Worm (Caenorhabditis elegans) whole organism, L1 larva: ENCODE data around the gene F34H10.4.

Source experiments
- C16A3.4 ChIP-seq: fragments of 150-350 bp; optimal IDR thresholded peaks from 2 replicates; lab custom pipeline; 2014; ENCODE audit warnings: missing biosample characterization, missing genetic modification characterization
- C34B4.2 ChIP-seq: sonication (generic microtip); optimal IDR thresholded peaks from 2 replicates; lab custom pipeline; 2017; ENCODE audit warnings: mild to moderate bottlenecking, missing genetic modification characterization, missing compliant biosample characterization
- alr-1 ChIP-seq: fragments of 200-800 bp; sonication (Bioruptor generic); optimal IDR thresholded peaks from 2 replicates; lab custom pipeline; 2018; ENCODE audit warnings: borderline replicate concordance, mild to moderate bottlenecking, missing genetic modification characterization, missing compliant biosample characterization
- blmp-1 ChIP-seq: fragments of 150-350 bp; optimal IDR thresholded peaks from 2 replicates; lab custom pipeline; 2014; ENCODE audit warnings: missing biosample characterization, missing genetic modification characterization
- ceh-82 ChIP-seq, 3 experiments: fragments of 150-350 bp in 1 of 3; sonication (generic microtip) in 2 of 3; optimal IDR thresholded peaks; 2 replicates each; lab custom pipeline; 2014 to 2017; ENCODE audit warnings: missing biosample characterization in 3 of 3, missing genetic modification characterization in 3 of 3
- ceh-88 ChIP-seq: fragments of 200-800 bp; sonication (Bioruptor generic); IDR thresholded peaks from 2 replicates; pipeline ENCODE4 v1.3.6; 2022; ENCODE audit warnings: missing genetic modification characterization, missing compliant biosample characterization
- efl-1 ChIP-seq, 4 experiments: fragments of 150-350 bp; optimal IDR thresholded peaks in 3 of 4; peaks in 1 of 4; 1 replicate in 1 of 4; 2 replicates in 3 of 4; lab custom pipeline; 2014; ENCODE audit warnings: missing biosample characterization in 2 of 4, missing genetic modification characterization in 2 of 4, missing genetic modification reagents in 2 of 4
- elt-2 ChIP-seq: sonication (generic microtip); optimal IDR thresholded peaks from 2 replicates; lab custom pipeline; 2016; ENCODE audit warnings: missing genetic modification characterization, mild to moderate bottlenecking, inconsistent platforms, missing compliant biosample characterization, missing genetic modification reagents
- ets-5 ChIP-seq: fragments of 200-800 bp; sonication (Bioruptor generic); IDR thresholded peaks from 2 replicates; pipeline ENCODE4 v1.3.6; 2022; ENCODE audit warnings: missing genetic modification characterization, missing compliant biosample characterization
- fkh-10 ChIP-seq: sonication (generic microtip); optimal IDR thresholded peaks from 2 replicates; lab custom pipeline; 2017; ENCODE audit warnings: missing biosample characterization, missing genetic modification reagents, missing genetic modification characterization
- fkh-4 ChIP-seq: sonication (generic microtip); optimal IDR thresholded peaks from 2 replicates; lab custom pipeline; 2016; ENCODE audit warnings: missing compliant biosample characterization, missing genetic modification characterization, borderline replicate concordance
- fos-1 ChIP-seq: fragments of 150-350 bp; optimal IDR thresholded peaks from 2 replicates; lab custom pipeline; 2014; ENCODE audit warnings: missing biosample characterization, missing genetic modification characterization
- hlh-17 ChIP-seq: fragments of 200-800 bp; sonication (Bioruptor generic); optimal IDR thresholded peaks from 2 replicates; lab custom pipeline; 2018; ENCODE audit warnings: missing genetic modification characterization, mild to moderate bottlenecking, missing compliant biosample characterization, moderate library complexity, borderline replicate concordance
- hlh-4 ChIP-seq: sonication (generic microtip); optimal IDR thresholded peaks from 2 replicates; lab custom pipeline; 2016; ENCODE audit warnings: mild to moderate bottlenecking, missing genetic modification characterization, missing compliant biosample characterization
- irx-1 ChIP-seq: sonication (generic microtip); optimal IDR thresholded peaks from 2 replicates; lab custom pipeline; 2016; ENCODE audit warnings: missing genetic modification characterization, missing compliant biosample characterization
- isw-1 ChIP-seq: fragments of 200-800 bp; sonication (Bioruptor generic); IDR thresholded peaks from 2 replicates; pipeline ENCODE4 v1.3.6; 2022; ENCODE audit warnings: missing genetic modification characterization, missing compliant biosample characterization
- lin-13 ChIP-seq: fragments of 150-350 bp; optimal IDR thresholded peaks from 2 replicates; lab custom pipeline; 2014; ENCODE audit warnings: missing biosample characterization, missing genetic modification reagents, missing genetic modification characterization
- lin-14 ChIP-seq: fragments of 200-800 bp; sonication (Bioruptor generic); optimal IDR thresholded peaks from 2 replicates; lab custom pipeline; 2018; ENCODE audit warnings: mild to moderate bottlenecking, missing genetic modification characterization, moderate library complexity, missing compliant biosample characterization
- lin-39 ChIP-seq: fragments of 150-350 bp; optimal IDR thresholded peaks from 2 replicates; lab custom pipeline; 2014; ENCODE audit warnings: missing biosample characterization, missing genetic modification reagents, missing genetic modification characterization
- lsy-2 ChIP-seq, 2 experiments: fragments of 150-350 bp; optimal IDR thresholded peaks; 2 replicates each; lab custom pipeline; 2014; ENCODE audit warnings: missing biosample characterization in 2 of 2, missing genetic modification characterization in 2 of 2
- mdl-1 ChIP-seq, 2 experiments: fragments of 150-350 bp; optimal IDR thresholded peaks; 2 replicates each; lab custom pipeline; 2014 to 2017; ENCODE audit warnings: missing biosample characterization in 2 of 2, missing genetic modification characterization in 2 of 2, inconsistent platforms in 1 of 2
- mef-2 ChIP-seq: fragments of 150-350 bp; optimal IDR thresholded peaks from 2 replicates; lab custom pipeline; 2014; ENCODE audit warnings: missing biosample characterization, missing genetic modification characterization
- mep-1 ChIP-seq: fragments of 150-350 bp; optimal IDR thresholded peaks from 2 replicates; lab custom pipeline; 2014; ENCODE audit warnings: missing biosample characterization, missing genetic modification characterization
- nhr-11 ChIP-seq: fragments of 150-350 bp; optimal IDR thresholded peaks from 2 replicates; lab custom pipeline; 2014; ENCODE audit warnings: missing biosample characterization, missing genetic modification characterization
- nhr-12 ChIP-seq: sonication (generic microtip); optimal IDR thresholded peaks from 2 replicates; lab custom pipeline; 2017; ENCODE audit warnings: missing biosample characterization, missing genetic modification characterization
- nhr-19 ChIP-seq: fragments of 200-800 bp; sonication (Bioruptor generic); conservative IDR thresholded peaks from 2 replicates; pipeline ENCODE4 v1.3.6; 2022; ENCODE audit warnings: missing genetic modification characterization, missing compliant biosample characterization
- nhr-20 ChIP-seq: sonication (generic microtip); optimal IDR thresholded peaks from 2 replicates; lab custom pipeline; 2016; ENCODE audit warnings: mild to moderate bottlenecking, missing genetic modification characterization, missing compliant biosample characterization
- nhr-47 ChIP-seq: sonication (generic microtip); optimal IDR thresholded peaks from 2 replicates; lab custom pipeline; 2016; ENCODE audit warnings: mild to moderate bottlenecking, missing genetic modification characterization, moderate library complexity, missing compliant biosample characterization
- nhr-71 ChIP-seq: sonication (generic microtip); optimal IDR thresholded peaks from 2 replicates; lab custom pipeline; 2016; ENCODE audit warnings: mild to moderate bottlenecking, missing genetic modification characterization, moderate library complexity, missing compliant biosample characterization
- nhr-76 ChIP-seq: sonication (generic microtip); optimal IDR thresholded peaks from 2 replicates; lab custom pipeline; 2017; ENCODE audit warnings: missing biosample characterization, missing genetic modification characterization
- nhr-90 ChIP-seq: sonication (generic microtip); optimal IDR thresholded peaks from 2 replicates; lab custom pipeline; 2016; ENCODE audit warnings: mild to moderate bottlenecking, missing genetic modification characterization, missing compliant biosample characterization; ENCODE audit not compliant: poor library complexity
- pag-3 ChIP-seq: sonication (generic microtip); optimal IDR thresholded peaks from 2 replicates; lab custom pipeline; 2017; ENCODE audit warnings: missing genetic modification characterization, mild to moderate bottlenecking, missing compliant biosample characterization, antibody characterized with exemption, borderline replicate concordance; ENCODE audit not compliant: insufficient read depth
- pax-3 ChIP-seq: fragments of 200-800 bp; sonication (Bioruptor generic); optimal IDR thresholded peaks from 2 replicates; lab custom pipeline; 2018; ENCODE audit warnings: mild to moderate bottlenecking, missing genetic modification characterization, moderate library complexity, missing compliant biosample characterization
- rnt-1 ChIP-seq: sonication (generic microtip); optimal IDR thresholded peaks from 2 replicates; lab custom pipeline; 2016; ENCODE audit warnings: mild to moderate bottlenecking, missing genetic modification characterization, moderate library complexity, missing compliant biosample characterization
- skn-1 ChIP-seq: fragments of 150-350 bp; optimal IDR thresholded peaks from 2 replicates; lab custom pipeline; 2014; ENCODE audit warnings: missing biosample characterization, missing genetic modification characterization
- snpc-4 ChIP-seq: fragments of 150-350 bp; optimal IDR thresholded peaks from 2 replicates; lab custom pipeline; 2014; ENCODE audit warnings: missing biosample characterization, missing genetic modification characterization
- snu-23 ChIP-seq: sonication (generic microtip); optimal IDR thresholded peaks from 2 replicates; lab custom pipeline; 2016; ENCODE audit warnings: missing genetic modification characterization, missing compliant biosample characterization
- unc-130 ChIP-seq: fragments of 150-350 bp; optimal IDR thresholded peaks from 2 replicates; lab custom pipeline; 2017; ENCODE audit warnings: missing biosample characterization, missing genetic modification characterization, inconsistent platforms
- unc-62 ChIP-seq: fragments of 150-350 bp; optimal IDR thresholded peaks from 2 replicates; lab custom pipeline; 2014; ENCODE audit warnings: missing biosample characterization, missing genetic modification reagents, missing genetic modification characterization
- unc-86 ChIP-seq: sonication (generic microtip); optimal IDR thresholded peaks from 2 replicates; lab custom pipeline; 2016; ENCODE audit warnings: missing genetic modification characterization, missing compliant biosample characterization
- vab-15 ChIP-seq: sonication (generic microtip); optimal IDR thresholded peaks from 2 replicates; lab custom pipeline; 2017; ENCODE audit warnings: missing genotype, mild to moderate bottlenecking, missing genetic modification characterization, missing compliant biosample characterization
- xbp-1 ChIP-seq: sonication (generic microtip); optimal IDR thresholded peaks from 2 replicates; lab custom pipeline; 2016; ENCODE audit warnings: missing genetic modification characterization, missing compliant biosample characterization
- zag-1 ChIP-seq: fragments of 150-350 bp; optimal IDR thresholded peaks from 2 replicates; lab custom pipeline; 2014; ENCODE audit warnings: missing biosample characterization, missing genetic modification characterization
- zip-4 ChIP-seq: fragments of 200-800 bp; sonication (Bioruptor generic); optimal IDR thresholded peaks from 2 replicates; lab custom pipeline; 2018; ENCODE audit warnings: mild to moderate bottlenecking, missing genetic modification characterization, moderate library complexity, missing compliant biosample characterization

Gene F34H10.4

ce11 chrX:9638825-9639474 lies 9.4 kb upstream of the F34H10.4 start (continued):
- TF ChIP-seq mep-1 (tag; lab: Kevin White, UChicago) (peak; percentile 79), C16A3.4 (tag; lab: Kevin White, UChicago) (peak; percentile 51), elt-2 (tag; lab: Kevin White, UChicago) (peak; percentile 71), rnt-1 (tag; lab: Kevin White, UChicago) (no peak), blmp-1 (tag; lab: Kevin White, UChicago) (peak; percentile 75), lin-14 (GFP tag; lab: Kevin White, UChicago) (peak; percentile 80), efl-1 (optimal IDR thresholded peaks at IDR 0.05; lab: Kevin White, UChicago) (peak in 1 of 2 experiments; percentile 4), efl-1 (GFP tag; optimal IDR thresholded peaks at IDR 0.05 in 1 of 2; lab: Kevin White, UChicago) (no peak), mdl-1 (tag; optimal IDR thresholded peaks at IDR 0.05; lab: Kevin White, UChicago) (peak in 1 of 2 experiments; percentile 33)

DNA sequence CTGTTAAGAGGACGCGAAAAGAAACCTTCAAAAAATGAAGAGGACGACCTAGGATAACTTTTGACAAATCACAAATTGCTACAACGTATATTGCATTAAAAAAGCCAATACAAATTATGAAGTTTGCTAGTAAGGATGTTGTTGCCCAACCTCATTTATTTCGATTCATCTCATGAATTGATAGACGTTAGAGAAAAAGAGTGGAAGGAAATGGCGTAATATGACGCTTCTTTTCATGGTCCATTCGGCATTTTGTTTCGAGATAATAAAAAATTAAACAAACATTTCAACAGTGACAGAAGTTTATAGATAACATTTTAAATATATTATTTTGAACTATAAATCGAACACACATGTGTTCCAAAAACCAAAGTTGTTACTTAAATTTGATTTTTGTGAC lies 7.4 kb upstream of the F34H10.4 start:
- no peak for TF ChIP-seq C34B4.2 (tag; lab: Kevin White, UChicago)
- peak in 1 of 2 experiments; percentile 20 for TF ChIP-seq lsy-2 (tag; optimal IDR thresholded peaks at IDR 0.05; lab: Kevin White, UChicago)
- peak; percentile 18 for TF ChIP-seq nhr-71 (tag; lab: Kevin White, UChicago)
- peak; percentile 51 for TF ChIP-seq lin-14 (GFP tag; lab: Kevin White, UChicago)

DNA sequence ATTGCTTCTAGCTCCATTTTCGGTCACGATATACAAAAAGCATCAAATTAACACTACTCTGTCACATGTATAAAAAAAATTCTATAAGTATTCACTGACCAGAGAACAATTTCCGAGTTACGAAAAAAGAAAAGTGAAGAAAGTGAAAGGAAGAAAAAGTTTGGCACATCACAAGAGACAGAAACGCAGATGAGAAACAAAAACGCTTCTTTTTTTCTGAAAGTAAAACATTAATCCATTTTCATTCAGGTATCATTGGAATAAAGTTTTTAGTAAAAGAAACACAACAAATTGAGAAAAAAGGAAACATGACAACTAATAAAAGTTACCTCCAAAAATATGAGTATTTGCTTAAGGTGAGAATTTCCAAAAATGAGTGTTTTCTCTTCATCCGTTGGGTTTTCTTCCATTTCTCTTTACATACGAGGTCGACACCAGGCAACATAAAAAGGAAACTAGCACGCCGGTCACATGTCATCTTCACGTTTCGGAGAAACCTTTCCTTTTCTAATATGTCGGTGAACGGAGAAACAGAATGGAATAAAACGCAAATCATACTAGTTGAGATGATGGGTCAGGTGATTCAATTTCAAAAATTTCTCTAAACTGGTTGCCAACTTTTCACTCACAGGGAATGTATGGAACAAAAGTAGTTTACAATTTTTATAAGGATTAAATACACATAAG lies 5.4 kb upstream of the F34H10.4 start:
- TF ChIP-seq snu-23: peak; percentile 66
- TF ChIP-seq fos-1 (tag; lab: Kevin White, UChicago): no peak
- no peak for TF ChIP-seq hlh-17 (GFP tag; lab: Kevin White, UChicago)
- peak; percentile 76 for TF ChIP-seq nhr-20 (tag; lab: Kevin White, UChicago)
- TF ChIP-seq mep-1 (tag; lab: Kevin White, UChicago): peak; percentile 60
- TF ChIP-seq zip-4 (GFP tag; lab: Kevin White, UChicago): no peak
- no peak for TF ChIP-seq ets-5 (GFP tag; lab: Robert Waterston, UW)
- 0 out of 2 replicates have a peak, but pooled peaks have one; percentile 13 for TF ChIP-seq ceh-88
- TF ChIP-seq nhr-12 (tag; lab: Kevin White, UChicago): no peak
- no peak for TF ChIP-seq unc-130 (tag; lab: Kevin White, UChicago)
- no peak for TF ChIP-seq unc-86 (tag; lab: Kevin White, UChicago)
- peak; percentile 78 for TF ChIP-seq lin-14 (GFP tag; lab: Kevin White, UChicago)
- TF ChIP-seq nhr-76: no peak
- no peak for TF ChIP-seq nhr-90 (tag; lab: Kevin White, UChicago)
- TF ChIP-seq fkh-10 (GFP tag; lab: Kevin White, UChicago): no peak
- peak; percentile 6 to 24 for TF ChIP-seq lsy-2 (tag; optimal IDR thresholded peaks at IDR 0.05; lab: Kevin White, UChicago)
- TF ChIP-seq skn-1 (tag; lab: Kevin White, UChicago): peak; percentile 32
- TF ChIP-seq nhr-47 (tag; lab: Kevin White, UChicago): peak; percentile 33
- TF ChIP-seq lin-13 (GFP tag; lab: Kevin White, UChicago): no peak
- TF ChIP-seq fkh-4 (tag; lab: Kevin White, UChicago): no peak
- TF ChIP-seq C34B4.2 (tag; lab: Kevin White, UChicago): no peak
- TF ChIP-seq nhr-11 (tag; lab: Kevin White, UChicago): no peak
- TF ChIP-seq nhr-19 (GFP tag; lab: Robert Waterston, UW): peak; percentile 26; the same call in 1 of the 2 replicates
- no peak for TF ChIP-seq mef-2 (tag; lab: Kevin White, UChicago)
- no peak for TF ChIP-seq zag-1 (tag; lab: Kevin White, UChicago)
- TF ChIP-seq hlh-4 (tag; lab: Kevin White, UChicago): no peak
- TF ChIP-seq alr-1 (tag; lab: Kevin White, UChicago): no peak
- no peak for TF ChIP-seq xbp-1 (tag; lab: Kevin White, UChicago)
- TF ChIP-seq ceh-82 (tag; optimal IDR thresholded peaks at IDR 0.05; lab: Kevin White, UChicago): no peak
- no peak for TF ChIP-seq unc-62
- peak; percentile 19 for TF ChIP-seq pax-3
- TF ChIP-seq irx-1: peak; percentile 48
- TF ChIP-seq pag-3: no peak
- peak; percentile 27 for TF ChIP-seq snpc-4 (tag; lab: Kevin White, UChicago)
- no peak for TF ChIP-seq vab-15 (tag; lab: Kevin White, UChicago)
- peak; percentile 99 for TF ChIP-seq blmp-1 (tag; lab: Kevin White, UChicago)
- TF ChIP-seq isw-1 (GFP tag; lab: Robert Waterston, UW): no peak
- TF ChIP-seq nhr-71 (tag; lab: Kevin White, UChicago): peak; percentile 61
- no peak for TF ChIP-seq lin-39
